Worm (Caenorhabditis elegans): ENCODE measurements around the gene qars-1.

qars-1 gene

ce11 chrIV:15051045-15051444 lies 38.1 kb upstream of the qars-1 start:
- TF ChIP-seq efl-1 (optimal IDR thresholded peaks at IDR 0.05) (no peak), efl-1 (GFP tag; optimal IDR thresholded peaks at IDR 0.05 in 1 of 2) (peak in 1 of 2 experiments; percentile 82), mef-2 (tag; optimal IDR thresholded peaks at IDR 0.05) (no peak), ceh-90 (tag; optimal IDR thresholded peaks at IDR 0.05) (no peak)

- TF ChIP-seq aly-2 (tag; optimal IDR thresholded peaks at IDR 0.05) (peak; percentile 91), nhr-85 (tag) (peak; percentile 64), nhr-90 (tag; optimal IDR thresholded peaks at IDR 0.05; ENCODE audit: poor library complexity) (peak; percentile 16), elt-3 (tag; optimal IDR thresholded peaks at IDR 0.05) (no peak), nhr-71 (tag; optimal IDR thresholded peaks at IDR 0.05) (peak; percentile 56), ceh-90 (tag; optimal IDR thresholded peaks at IDR 0.05) (no peak), grh-1 (GFP tag; IDR thresholded peaks at IDR 0.05) (peak; percentile 32; the same call in 1 of the 2 replicates), dpl-1 (GFP tag; optimal IDR thresholded peaks at IDR 0.05) (peak in 2 of 3 experiments; percentile 29 to 35), efl-1 (optimal IDR thresholded peaks at IDR 0.05) (peak; percentile 17 to 60), efl-1 (GFP tag; optimal IDR thresholded peaks at IDR 0.05 in 1 of 2) (peak; percentile 73 to 86), unc-130 (tag; optimal IDR thresholded peaks at IDR 0.05) (no peak), ama-1 (optimal IDR thresholded peaks at IDR 0.05) (peak; percentile 42), rnt-1 (tag; optimal IDR thresholded peaks at IDR 0.05) (peak; percentile 9), ztf-4 (tag; optimal IDR thresholded peaks at IDR 0.05) (peak; percentile 71), unc-30 (tag; optimal IDR thresholded peaks at IDR 0.05) (no peak)
Observed at ce11 chrIV:15049288-15050094, 36.5 kb upstream of the qars-1 start.

- TF ChIP-seq ceh-63 (GFP tag; optimal IDR thresholded peaks at IDR 0.05), result no peak
- TF ChIP-seq efl-1 (optimal IDR thresholded peaks at IDR 0.05), result no peak
- peak in 1 of 2 experiments; percentile 14 for TF ChIP-seq efl-1 (GFP tag; optimal IDR thresholded peaks at IDR 0.05 in 1 of 2)
Observed at ce11 chrIV:15046162-15046561, 33.2 kb upstream of the qars-1 start.

DNA sequence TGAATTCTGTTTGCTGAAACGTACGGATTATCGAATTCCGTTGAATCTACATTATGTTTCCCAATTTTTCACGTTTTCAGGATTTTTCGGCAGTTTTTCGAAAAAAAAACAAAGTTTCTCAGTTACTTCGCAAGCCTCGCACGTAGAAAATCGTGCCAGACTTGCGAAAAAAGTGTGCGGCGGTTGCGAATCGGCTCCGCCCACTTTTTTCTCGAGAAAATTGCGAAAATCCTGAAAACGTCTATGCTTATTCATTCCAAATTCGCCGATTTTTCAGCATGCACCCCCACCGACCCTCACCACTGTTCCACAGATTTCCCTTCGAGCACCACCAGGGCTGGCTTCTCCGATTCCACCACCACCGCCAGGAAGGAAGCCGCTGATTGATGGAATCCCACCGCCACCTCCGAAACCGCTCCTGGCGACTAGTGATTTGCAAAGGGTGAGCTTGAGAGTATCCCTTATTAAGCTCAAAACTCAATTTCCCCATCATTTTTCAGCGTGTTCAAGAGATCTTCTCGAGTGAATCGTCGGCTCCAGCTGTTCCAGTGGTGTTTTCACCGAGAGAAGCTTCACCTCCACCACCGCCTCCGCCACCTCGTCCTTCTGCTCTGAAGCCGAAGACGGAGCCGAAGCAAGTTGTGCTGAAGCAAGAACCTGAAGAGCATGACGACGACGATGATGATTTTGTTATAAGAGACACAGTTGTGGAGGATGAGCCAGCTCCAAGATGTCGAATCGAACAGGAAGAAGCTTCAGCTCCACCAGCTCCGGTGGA lies 29.4 kb upstream of the qars-1 start:
- TF ChIP-seq unc-86 (tag; optimal IDR thresholded peaks at IDR 0.05) (no peak), fkh-10 (GFP tag; optimal IDR thresholded peaks at IDR 0.05) (no peak), lin-14 (GFP tag; optimal IDR thresholded peaks at IDR 0.05) (no peak), efl-1 (optimal IDR thresholded peaks at IDR 0.05) (no peak), efl-1 (GFP tag; optimal IDR thresholded peaks at IDR 0.05 in 1 of 2) (peak in 1 of 2 experiments; percentile 14), fkh-8 (tag; optimal IDR thresholded peaks at IDR 0.05) (no peak), skn-1 (tag; optimal IDR thresholded peaks at IDR 0.05) (no peak), tlp-1 (tag; optimal IDR thresholded peaks at IDR 0.05) (no peak), ceh-8 (GFP tag; optimal IDR thresholded peaks at IDR 0.05) (peak; percentile 8), fkh-4 (tag; optimal IDR thresholded peaks at IDR 0.05; ENCODE audit: borderline replicate concordance) (no peak), sptf-1 (tag; optimal IDR thresholded peaks at IDR 0.05) (no peak), nhr-11 (tag; optimal IDR thresholded peaks at IDR 0.05) (no peak), mdl-1 (tag; optimal IDR thresholded peaks at IDR 0.05) (no peak), snu-23 (GFP tag; optimal IDR thresholded peaks at IDR 0.05) (no peak)

- TF ChIP-seq F16B12.6 (tag; optimal IDR thresholded peaks at IDR 0.05), result no peak
- TF ChIP-seq nhr-76 (tag; optimal IDR thresholded peaks at IDR 0.05), result no peak
- no peak for TF ChIP-seq hlh-4 (tag; optimal IDR thresholded peaks at IDR 0.05)
- no peak for TF ChIP-seq rnt-1 (tag; optimal IDR thresholded peaks at IDR 0.05)
- no peak for TF ChIP-seq hlh-17 (GFP tag; optimal IDR thresholded peaks at IDR 0.05; ENCODE audit: borderline replicate concordance)
- no peak for TF ChIP-seq unc-30 (tag; optimal IDR thresholded peaks at IDR 0.05)
- no peak for TF ChIP-seq aly-2 (tag; optimal IDR thresholded peaks at IDR 0.05)
- no peak for TF ChIP-seq lsy-2 (tag; optimal IDR thresholded peaks at IDR 0.05)
- TF ChIP-seq ceh-90 (tag; optimal IDR thresholded peaks at IDR 0.05), result no peak
- no peak for TF ChIP-seq nhr-84 (tag; optimal IDR thresholded peaks at IDR 0.05)
- no peak for TF ChIP-seq C04F5.9 (tag; optimal IDR thresholded peaks at IDR 0.05)
- no peak for TF ChIP-seq pax-3 (tag; optimal IDR thresholded peaks at IDR 0.05)
- TF ChIP-seq nhr-85 (tag), result no peak
- TF ChIP-seq ama-1 (optimal IDR thresholded peaks at IDR 0.05), result no peak
- TF ChIP-seq unc-86 (tag; optimal IDR thresholded peaks at IDR 0.05), result no peak
- no peak for TF ChIP-seq unc-98 (GFP tag; IDR thresholded peaks at IDR 0.05)
- TF ChIP-seq elt-3 (tag; optimal IDR thresholded peaks at IDR 0.05), result no peak
- no peak for TF ChIP-seq Y116A8C.19 (tag; optimal IDR thresholded peaks at IDR 0.05; ENCODE audit: borderline replicate concordance)
- no peak for TF ChIP-seq lin-14 (GFP tag; optimal IDR thresholded peaks at IDR 0.05)
Observed at ce11 chrIV:15041124-15041523, 28.1 kb upstream of the qars-1 start.
